Worm (Caenorhabditis elegans): ENCODE data around the gene flp-10.

Gene flp-10

DNA sequence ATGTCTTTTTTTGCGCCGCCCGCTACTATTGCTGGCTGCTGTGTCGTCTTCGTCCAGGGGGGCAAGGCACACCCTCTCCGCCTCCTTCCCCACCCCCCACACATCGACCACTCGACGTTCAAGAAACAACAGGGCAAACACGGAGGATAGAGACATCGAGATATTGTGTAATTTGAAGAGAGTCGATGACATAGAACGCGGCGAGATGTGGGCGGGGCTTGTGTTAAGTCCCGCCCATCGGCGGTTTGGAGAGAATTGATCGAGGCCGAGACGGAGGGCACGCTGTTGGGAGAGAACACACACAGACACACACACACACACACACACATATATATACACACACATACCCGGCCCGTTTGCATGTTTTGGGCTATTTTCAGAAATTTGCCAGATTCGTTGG, 23.1 kb upstream of the flp-10 start (continued):
- TF ChIP-seq T20F7.1 (GFP tag; optimal IDR thresholded peaks at IDR 0.05), result peak; percentile 15
- peak; percentile 41 for TF ChIP-seq T26A8.4 (GFP tag; IDR thresholded peaks at IDR 0.05)
- no peak for TF ChIP-seq gei-8 (GFP tag; optimal IDR thresholded peaks at IDR 0.05)
- no peak for TF ChIP-seq sdz-12 (GFP tag; optimal IDR thresholded peaks at IDR 0.05)
- no peak for TF ChIP-seq ztf-11 (tag; optimal IDR thresholded peaks at IDR 0.05)
- peak; percentile 58 for TF ChIP-seq nhr-28 (tag; optimal IDR thresholded peaks at IDR 0.05)
- no peak for TF ChIP-seq madf-9 (GFP tag; conservative IDR thresholded peaks at IDR 0.05)
- TF ChIP-seq F26F4.8 (GFP tag; conservative IDR thresholded peaks at IDR 0.05), result no peak
- TF ChIP-seq ztf-7 (tag; optimal IDR thresholded peaks at IDR 0.05), result peak; percentile 31
- no peak for TF ChIP-seq snpc-4 (tag; optimal IDR thresholded peaks at IDR 0.05)
- peak; percentile 64 for TF ChIP-seq dmd-6 (GFP tag; IDR thresholded peaks at IDR 0.05)
- TF ChIP-seq saeg-2 (GFP tag; IDR thresholded peaks at IDR 0.05), result no peak
- 0 out of 2 replicates have a peak, but pooled peaks have one; percentile 58 for TF ChIP-seq D1046.2 (GFP tag; IDR thresholded peaks at IDR 0.05)
- TF ChIP-seq lim-7 (GFP tag; IDR thresholded peaks at IDR 0.05), result no peak
- no peak for TF ChIP-seq R02D3.7 (tag; optimal IDR thresholded peaks at IDR 0.05)
- TF ChIP-seq ceh-32 (tag; optimal IDR thresholded peaks at IDR 0.05; ENCODE audit: poor library complexity), result peak; percentile 39
- TF ChIP-seq arid-1 (GFP tag; conservative IDR thresholded peaks at IDR 0.05), result peak; percentile 57
- no peak for TF ChIP-seq daf-19 (GFP tag; conservative IDR thresholded peaks at IDR 0.05)
- peak; percentile 52 for TF ChIP-seq nhr-48 (tag; optimal IDR thresholded peaks at IDR 0.05)
- TF ChIP-seq daf-8 (GFP tag; IDR thresholded peaks at IDR 0.05), result no peak
- TF ChIP-seq jun-1 (tag; optimal IDR thresholded peaks at IDR 0.05), result peak; percentile 11
- TF ChIP-seq rbr-2 (tag; optimal IDR thresholded peaks at IDR 0.05), result peak; percentile 91
- TF ChIP-seq unc-62 (GFP tag; optimal IDR thresholded peaks at IDR 0.05 in 1 of 2), result peak in 1 of 2 experiments; percentile 72
- TF ChIP-seq unc-62 (tag; optimal IDR thresholded peaks at IDR 0.05), result no peak
- TF ChIP-seq Y105C5A.15 (GFP tag; IDR thresholded peaks at IDR 0.05), result no peak
- TF ChIP-seq php-3 (GFP tag; IDR thresholded peaks at IDR 0.05), result 0 out of 2 replicates have a peak, but pooled peaks have one; percentile 36
- TF ChIP-seq unc-39 (tag; optimal IDR thresholded peaks at IDR 0.05), result no peak
- peak in 1 of 2 experiments; percentile 60 for TF ChIP-seq hif-1 (tag; optimal IDR thresholded peaks at IDR 0.05)
- no peak for TF ChIP-seq nhr-41 (GFP tag; IDR thresholded peaks at IDR 0.05)
- no peak for TF ChIP-seq Y48G9A.11 (GFP tag; IDR thresholded peaks at IDR 0.05)
- TF ChIP-seq hlh-30 (tag; optimal IDR thresholded peaks at IDR 0.05; ENCODE audit: insufficient read depth), result peak; percentile 79
- peak; percentile 77 for TF ChIP-seq mes-2 (tag; optimal IDR thresholded peaks at IDR 0.05; ENCODE audit: poor library complexity, severe bottlenecking)
- TF ChIP-seq F44E2.7 (GFP tag; IDR thresholded peaks at IDR 0.05), result 0 out of 2 replicates have a peak, but pooled peaks have one; percentile 11
- peak; percentile 70; the same call in 1 of the 2 replicates for TF ChIP-seq ceh-20 (GFP tag; IDR thresholded peaks at IDR 0.05)
- no peak for TF ChIP-seq nhr-6 (tag; optimal IDR thresholded peaks at IDR 0.05)
- TF ChIP-seq nhr-237 (tag; optimal IDR thresholded peaks at IDR 0.05), result no peak
- no peak for TF ChIP-seq madf-5 (GFP tag; IDR thresholded peaks at IDR 0.05)
- TF ChIP-seq dpl-1 (GFP tag; optimal IDR thresholded peaks at IDR 0.05), result peak; percentile 46
- TF ChIP-seq aly-2 (tag; optimal IDR thresholded peaks at IDR 0.05), result no peak
- TF ChIP-seq mdt-29 (GFP tag; IDR thresholded peaks at IDR 0.05), result no peak
- TF ChIP-seq fkh-10 (GFP tag; optimal IDR thresholded peaks at IDR 0.05), result peak; percentile 59
- TF ChIP-seq ceh-82 (tag; optimal IDR thresholded peaks at IDR 0.05), result no peak
- TF ChIP-seq mxl-2 (GFP tag; conservative IDR thresholded peaks at IDR 0.05), result no peak
- peak; percentile 24 for TF ChIP-seq ama-1 (optimal IDR thresholded peaks at IDR 0.05)
- TF ChIP-seq lin-15B (tag; optimal IDR thresholded peaks at IDR 0.05), result no peak
- TF ChIP-seq spr-1 (tag; optimal IDR thresholded peaks at IDR 0.05), result peak; percentile 54
- peak; percentile 70 for TF ChIP-seq ctbp-1 (GFP tag; IDR thresholded peaks at IDR 0.05)
- TF ChIP-seq ceh-28 (tag; optimal IDR thresholded peaks at IDR 0.05), result peak; percentile 45
- TF ChIP-seq zfp-3 (GFP tag; conservative IDR thresholded peaks at IDR 0.05), result no peak
- TF ChIP-seq lin-13 (GFP tag; optimal IDR thresholded peaks at IDR 0.05), result peak; percentile 53
- no peak for TF ChIP-seq egl-43 (GFP tag; IDR thresholded peaks at IDR 0.05)
- TF ChIP-seq fos-1 (tag; optimal IDR thresholded peaks at IDR 0.05), result no peak
- TF ChIP-seq nhr-11 (tag; optimal IDR thresholded peaks at IDR 0.05), result peak; percentile 62
